Worm (Caenorhabditis elegans) whole organism, mixed stage, embryonic: Measurements from ENCODE around the gene C14B1.2.
A peak's percentile ranks its signal among the peaks of the same experiment; 100 is the strongest.

ENCODE experiments used
- M03D4.4 ChIP-seq: sonication (generic microtip); optimal IDR thresholded peaks from 2 replicates; lab custom pipeline; 2017; ENCODE audit warnings: mild to moderate bottlenecking, missing genetic modification characterization, missing compliant biosample characterization
- ceh-83 ChIP-seq: fragments of 200-800 bp; sonication (Bioruptor generic); optimal IDR thresholded peaks from 2 replicates; lab custom pipeline; 2018; ENCODE audit warnings: mild to moderate bottlenecking, missing genetic modification characterization, missing compliant biosample characterization
- ces-1 ChIP-seq: fragments of 150-350 bp; optimal IDR thresholded peaks from 2 replicates; lab custom pipeline; 2014; ENCODE audit warnings: missing biosample characterization, missing genetic modification reagents, missing genetic modification characterization
- cnd-1 ChIP-seq: fragments of 200-800 bp; sonication (Bioruptor generic); optimal IDR thresholded peaks from 2 replicates; lab custom pipeline; 2018; ENCODE audit warnings: mild to moderate bottlenecking, missing genetic modification characterization, missing compliant biosample characterization
- drap-1 ChIP-seq: fragments of 200-800 bp; sonication (Bioruptor generic); optimal IDR thresholded peaks from 3 replicates; lab custom pipeline; 2018; ENCODE audit warnings: mild to moderate bottlenecking, missing genetic modification characterization, missing compliant biosample characterization
- elt-1 ChIP-seq: sonication (generic microtip); optimal IDR thresholded peaks from 2 replicates; lab custom pipeline; 2017; ENCODE audit warnings: missing genetic modification characterization, mild to moderate bottlenecking, missing compliant biosample characterization, antibody characterized with exemption, moderate library complexity, borderline replicate concordance; ENCODE audit not compliant: insufficient read depth
- elt-3 ChIP-seq: fragments of 150-350 bp; optimal IDR thresholded peaks from 2 replicates; lab custom pipeline; 2014; ENCODE audit warnings: missing biosample characterization, missing genetic modification characterization
- flh-1 ChIP-seq: fragments of 200-800 bp; sonication (Bioruptor generic); optimal IDR thresholded peaks from 2 replicates; lab custom pipeline; 2018; ENCODE audit warnings: mild to moderate bottlenecking, missing genetic modification characterization, moderate library complexity, missing compliant biosample characterization
- ham-2 ChIP-seq: fragments of 200-800 bp; sonication (Bioruptor generic); optimal IDR thresholded peaks from 2 replicates; lab custom pipeline; 2018; ENCODE audit warnings: mild to moderate bottlenecking, missing genetic modification characterization, missing compliant biosample characterization
- hlh-1 ChIP-seq: fragments of 150-350 bp; optimal IDR thresholded peaks from 2 replicates; lab custom pipeline; 2014; ENCODE audit warnings: missing biosample characterization, missing genetic modification reagents, missing genetic modification characterization
- lin-32 ChIP-seq: fragments of 200-800 bp; sonication (Bioruptor generic); optimal IDR thresholded peaks from 2 replicates; lab custom pipeline; 2018; ENCODE audit warnings: mild to moderate bottlenecking, missing genetic modification characterization, missing compliant biosample characterization
- lsy-2 ChIP-seq: fragments of 150-350 bp; optimal IDR thresholded peaks from 2 replicates; lab custom pipeline; 2014; ENCODE audit warnings: missing biosample characterization, missing genetic modification characterization
- mab-5 ChIP-seq: fragments of 150-350 bp; optimal IDR thresholded peaks from 2 replicates; lab custom pipeline; 2014; ENCODE audit warnings: missing biosample characterization, missing genetic modification characterization
- mep-1 ChIP-seq: fragments of 150-350 bp; optimal IDR thresholded peaks from 2 replicates; lab custom pipeline; 2017; ENCODE audit warnings: missing biosample characterization, missing genetic modification reagents, missing genetic modification characterization, inconsistent platforms
- mls-2 ChIP-seq: sonication (generic microtip); optimal IDR thresholded peaks from 2 replicates; lab custom pipeline; 2016; ENCODE audit warnings: mild to moderate bottlenecking, missing genetic modification characterization, moderate library complexity, missing compliant biosample characterization
- nhr-12 ChIP-seq: fragments of 150-350 bp; optimal IDR thresholded peaks from 2 replicates; lab custom pipeline; 2014; ENCODE audit warnings: missing biosample characterization, missing genetic modification characterization
- nhr-2 ChIP-seq: fragments of 150-350 bp; optimal IDR thresholded peaks from 2 replicates; lab custom pipeline; 2014; ENCODE audit warnings: missing biosample characterization, missing genetic modification characterization
- nhr-237 ChIP-seq: fragments of 150-350 bp; optimal IDR thresholded peaks from 2 replicates; lab custom pipeline; 2014; ENCODE audit warnings: missing biosample characterization, missing genetic modification characterization
- nhr-28 ChIP-seq: fragments of 150-350 bp; optimal IDR thresholded peaks from 2 replicates; lab custom pipeline; 2014; ENCODE audit warnings: missing biosample characterization, missing genetic modification characterization
- nhr-76 ChIP-seq: sonication (generic microtip); optimal IDR thresholded peaks from 2 replicates; lab custom pipeline; 2017; ENCODE audit warnings: missing biosample characterization, missing genetic modification characterization
- pha-4 ChIP-seq: fragments of 150-350 bp; optimal IDR thresholded peaks from 2 replicates; lab custom pipeline; 2018; ENCODE audit warnings: missing biosample characterization, missing genetic modification reagents, missing genetic modification characterization
- sem-2 ChIP-seq: fragments of 200-800 bp; sonication (Bioruptor generic); optimal IDR thresholded peaks from 2 replicates; lab custom pipeline; 2018; ENCODE audit warnings: mild to moderate bottlenecking, missing genetic modification characterization, missing compliant biosample characterization
- snpc-4 ChIP-seq: fragments of 150-350 bp; optimal IDR thresholded peaks from 2 replicates; lab custom pipeline; 2014; ENCODE audit warnings: missing biosample characterization, missing genetic modification characterization
- sptf-1 ChIP-seq: sonication (generic microtip); optimal IDR thresholded peaks from 2 replicates; lab custom pipeline; 2017; ENCODE audit warnings: mild to moderate bottlenecking, missing genetic modification characterization, moderate library complexity, missing compliant biosample characterization
- tbx-8 ChIP-seq: fragments of 200-800 bp; sonication (Bioruptor generic); optimal IDR thresholded peaks from 2 replicates; lab custom pipeline; 2018; ENCODE audit warnings: mild to moderate bottlenecking, missing genetic modification characterization, moderate library complexity, missing compliant biosample characterization
- unc-120 ChIP-seq: sonication (generic microtip); optimal IDR thresholded peaks from 2 replicates; lab custom pipeline; 2017; ENCODE audit warnings: missing genetic modification characterization, missing compliant biosample characterization; ENCODE audit not compliant: poor library complexity, severe bottlenecking
- unc-62 ChIP-seq: fragments of 150-350 bp; optimal IDR thresholded peaks from 2 replicates; lab custom pipeline; 2014; ENCODE audit warnings: missing biosample characterization, missing genetic modification reagents, missing genetic modification characterization
- zip-8 ChIP-seq: fragments of 150-350 bp; optimal IDR thresholded peaks from 2 replicates; lab custom pipeline; 2014; ENCODE audit warnings: missing biosample characterization, missing genetic modification characterization
- ztf-11 ChIP-seq: fragments of 150-350 bp; optimal IDR thresholded peaks from 2 replicates; lab custom pipeline; 2014; ENCODE audit warnings: missing biosample characterization, missing genetic modification characterization

The C14B1.2 gene

DNA sequence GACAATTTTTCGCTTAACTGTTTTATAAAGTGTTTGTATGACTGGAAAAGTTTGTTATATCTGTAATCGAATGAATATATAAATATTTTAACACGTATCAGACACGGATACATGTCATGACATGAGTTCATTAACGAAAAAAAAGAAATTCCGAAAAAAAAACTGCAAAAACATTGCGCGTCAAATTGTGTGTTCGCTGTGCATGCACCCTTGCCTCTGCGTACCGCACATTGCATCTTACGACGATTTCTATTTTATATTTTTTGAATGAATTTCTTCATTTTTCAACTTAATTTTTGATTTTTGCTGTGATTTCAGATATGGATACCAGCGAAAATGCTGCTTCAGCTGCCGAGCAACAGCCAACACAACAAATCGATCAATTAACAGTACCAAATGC lies 2.9 kb downstream of the C14B1.2 start, which contains the start of gene wdr-5.1:
Gene wdr-5.1 (plus strand): TSS at position 319 of the 400 bp plus-strand sequence.
- TF ChIP-seq pha-4 (tag; lab: Kevin White, UChicago) (no peak), nhr-76 (tag; lab: Kevin White, UChicago) (no peak), nhr-28 (no peak), zip-8 (tag; lab: Kevin White, UChicago) (no peak), elt-3 (no peak), lsy-2 (peak; percentile 55), ces-1 (GFP tag; lab: Kevin White, UChicago) (peak; percentile 12), ztf-11 (tag; lab: Kevin White, UChicago) (no peak), sem-2 (no peak)

DNA sequence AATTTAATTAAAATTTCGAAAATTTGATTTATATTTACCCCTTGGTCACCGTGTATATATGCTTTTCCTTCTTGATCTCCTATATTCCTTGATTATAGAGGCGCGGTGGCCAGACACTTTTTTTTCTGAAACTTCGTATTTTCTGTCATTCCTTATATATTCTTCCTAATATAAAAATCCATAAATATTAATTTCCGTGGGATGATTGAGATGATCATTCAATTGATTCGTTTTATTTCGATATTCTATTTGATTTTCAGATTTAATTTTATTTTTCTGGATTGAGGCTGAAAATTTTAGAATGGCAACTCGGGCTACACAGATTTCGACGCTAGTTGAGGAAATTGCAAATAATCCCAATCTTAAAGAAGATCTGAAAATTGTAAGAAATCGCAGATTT lies 4.5 kb downstream of the C14B1.2 start, which contains the start of gene dph-1:
Gene dph-1 (plus strand): TSS at position 301 of the 400 bp plus-strand sequence.
- TF ChIP-seq elt-1 (tag; lab: Kevin White, UChicago) (no peak), nhr-12 (tag; lab: Kevin White, UChicago) (no peak), unc-120 (tag; lab: Kevin White, UChicago) (no peak), nhr-2 (tag; lab: Kevin White, UChicago) (no peak), pha-4 (tag; lab: Kevin White, UChicago) (no peak), elt-3 (no peak), mab-5 (tag; lab: Kevin White, UChicago) (no peak), sptf-1 (tag; lab: Kevin White, UChicago) (no peak), drap-1 (GFP tag; lab: Kevin White, UChicago) (no peak), ceh-83 (GFP tag; lab: Kevin White, UChicago) (no peak), nhr-237 (tag; lab: Kevin White, UChicago) (no peak), cnd-1 (tag; lab: Kevin White, UChicago) (no peak), mls-2 (tag; lab: Kevin White, UChicago) (no peak), nhr-76 (tag; lab: Kevin White, UChicago) (no peak), mep-1 (tag; lab: Kevin White, UChicago) (no peak), M03D4.4 (tag; lab: Kevin White, UChicago) (no peak), snpc-4 (tag; lab: Kevin White, UChicago) (no peak), unc-62 (GFP tag; lab: Kevin White, UChicago) (no peak)

DNA sequence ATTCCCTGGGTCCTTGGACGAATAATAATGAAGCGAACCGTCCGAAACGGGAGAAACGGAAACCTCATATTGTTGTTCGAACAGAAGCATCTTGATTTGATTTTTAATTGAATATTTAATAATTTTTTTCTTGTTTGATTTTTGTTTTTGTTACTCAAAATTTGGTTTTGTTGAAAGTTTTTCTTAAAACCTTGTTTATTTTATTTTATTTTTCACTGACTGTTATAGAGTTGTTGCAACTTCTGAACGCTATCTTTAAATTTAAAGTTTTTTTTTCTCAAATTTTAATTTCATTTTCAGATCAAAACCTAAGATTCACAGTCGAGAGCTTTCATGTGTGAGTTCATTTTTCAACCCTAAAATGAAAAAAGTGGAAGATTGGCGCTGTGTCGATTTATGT lies 7.0 kb downstream of the C14B1.2 start, which contains the start of gene alkb-8:
Gene alkb-8 (plus strand): TSS at position 301 of the 400 bp plus-strand sequence.
- TF ChIP-seq M03D4.4 (tag; lab: Kevin White, UChicago), result no peak
- no peak for TF ChIP-seq ceh-83 (GFP tag; lab: Kevin White, UChicago)
- no peak for TF ChIP-seq elt-1 (tag; lab: Kevin White, UChicago)
- TF ChIP-seq unc-62 (GFP tag; lab: Kevin White, UChicago), result no peak
- no peak for TF ChIP-seq nhr-2 (tag; lab: Kevin White, UChicago)
- TF ChIP-seq flh-1 (GFP tag; lab: Kevin White, UChicago), result no peak
- TF ChIP-seq nhr-12 (tag; lab: Kevin White, UChicago), result no peak
- no peak for TF ChIP-seq unc-120 (tag; lab: Kevin White, UChicago)
- no peak for TF ChIP-seq sem-2
- no peak for TF ChIP-seq sptf-1 (tag; lab: Kevin White, UChicago)

DNA sequence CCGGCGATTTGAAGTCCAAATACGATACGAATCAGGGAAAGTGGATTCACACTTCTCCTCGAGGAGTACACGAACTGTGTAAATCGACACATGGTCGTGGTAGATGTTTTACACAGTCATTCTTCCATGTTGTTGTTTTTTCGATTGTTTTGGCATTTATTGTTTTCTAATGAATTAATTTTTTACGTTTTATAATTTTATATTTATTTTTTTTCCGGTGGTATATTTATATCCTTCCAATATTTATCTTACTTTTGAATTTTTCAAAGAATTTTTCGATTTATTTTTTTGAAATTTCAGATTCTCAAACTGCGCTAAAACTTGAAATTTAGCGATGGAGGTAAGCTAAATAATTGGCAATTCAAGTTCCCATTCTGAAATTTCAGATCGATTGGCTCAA lies 11.1 kb downstream of the C14B1.2 start, which contains the start of gene nrde-1:
Gene nrde-1 (plus strand): TSS at position 301 of the 400 bp plus-strand sequence.
- TF ChIP-seq mls-2 (tag; lab: Kevin White, UChicago) (no peak), lin-32 (GFP tag; lab: Kevin White, UChicago) (no peak), nhr-12 (tag; lab: Kevin White, UChicago) (no peak), elt-3 (no peak), tbx-8 (no peak), ces-1 (GFP tag; lab: Kevin White, UChicago) (no peak), sptf-1 (tag; lab: Kevin White, UChicago) (no peak), mab-5 (tag; lab: Kevin White, UChicago) (no peak), zip-8 (tag; lab: Kevin White, UChicago) (no peak), mep-1 (tag; lab: Kevin White, UChicago) (no peak), ham-2 (no peak), unc-62 (GFP tag; lab: Kevin White, UChicago) (no peak), snpc-4 (tag; lab: Kevin White, UChicago) (no peak), hlh-1 (tag; lab: Kevin White, UChicago) (no peak), lsy-2 (no peak), cnd-1 (tag; lab: Kevin White, UChicago) (no peak), sem-2 (no peak)
